Worm (Caenorhabditis elegans) whole organism, L1 larva: ENCODE measurements around the gene gst-12.

Experiments used
- C04F5.9 ChIP-seq: sonication (generic microtip); optimal IDR thresholded peaks from 2 replicates; lab custom pipeline; 2016; ENCODE audit warnings: missing genetic modification characterization, missing compliant biosample characterization
- C34B4.2 ChIP-seq: sonication (generic microtip); optimal IDR thresholded peaks from 2 replicates; lab custom pipeline; 2017; ENCODE audit warnings: mild to moderate bottlenecking, missing genetic modification characterization, missing compliant biosample characterization
- Y116A8C.19 ChIP-seq: sonication (generic microtip); optimal IDR thresholded peaks from 2 replicates; lab custom pipeline; 2016; ENCODE audit warnings: missing compliant biosample characterization, missing genetic modification characterization, borderline replicate concordance
- alr-1 ChIP-seq: fragments of 200-800 bp; sonication (Bioruptor generic); optimal IDR thresholded peaks from 2 replicates; lab custom pipeline; 2018; ENCODE audit warnings: borderline replicate concordance, mild to moderate bottlenecking, missing genetic modification characterization, missing compliant biosample characterization
- aly-2 ChIP-seq: fragments of 150-350 bp; optimal IDR thresholded peaks from 2 replicates; lab custom pipeline; 2014; ENCODE audit warnings: missing biosample characterization, missing genetic modification characterization
- ama-1 ChIP-seq: fragments of 150-350 bp; optimal IDR thresholded peaks from 2 replicates; lab custom pipeline; 2014
- blmp-1 ChIP-seq: fragments of 150-350 bp; optimal IDR thresholded peaks from 2 replicates; lab custom pipeline; 2014; ENCODE audit warnings: missing biosample characterization, missing genetic modification characterization
- ceh-8 ChIP-seq: fragments of 200-800 bp; sonication (Bioruptor generic); optimal IDR thresholded peaks from 2 replicates; lab custom pipeline; 2018; ENCODE audit warnings: mild to moderate bottlenecking, missing genetic modification characterization, moderate library complexity, missing compliant biosample characterization
- ceh-88 ChIP-seq: fragments of 200-800 bp; sonication (Bioruptor generic); IDR thresholded peaks from 2 replicates; pipeline ENCODE4 v1.3.6; 2022; ENCODE audit warnings: missing genetic modification characterization, missing compliant biosample characterization
- ces-1 ChIP-seq: fragments of 150-350 bp; optimal IDR thresholded peaks from 2 replicates; lab custom pipeline; 2014; ENCODE audit warnings: missing biosample characterization, missing genetic modification reagents, missing genetic modification characterization
- dpl-1 ChIP-seq, 3 experiments: fragments of 150-350 bp in 2 of 3; sonication (generic microtip) in 1 of 3; optimal IDR thresholded peaks; 2 replicates each; lab custom pipeline; 2014 to 2017; ENCODE audit warnings: missing biosample characterization in 3 of 3, missing genetic modification characterization in 3 of 3, missing genetic modification reagents in 3 of 3
- dsc-1 ChIP-seq: sonication (generic microtip); optimal IDR thresholded peaks from 2 replicates; lab custom pipeline; 2016; ENCODE audit warnings: mild to moderate bottlenecking, missing genetic modification characterization, missing compliant biosample characterization
- egl-27 ChIP-seq, 2 experiments: fragments of 150-350 bp in 1 of 2; sonication (generic microtip); optimal IDR thresholded peaks; 3 replicates each; lab custom pipeline; 2017 to 2018; ENCODE audit warnings: missing biosample characterization in 2 of 2, missing genetic modification characterization in 2 of 2, missing genetic modification reagents in 2 of 2
- elt-2 ChIP-seq: sonication (generic microtip); optimal IDR thresholded peaks from 2 replicates; lab custom pipeline; 2016; ENCODE audit warnings: missing genetic modification characterization, mild to moderate bottlenecking, inconsistent platforms, missing compliant biosample characterization, missing genetic modification reagents
- fkh-4 ChIP-seq: sonication (generic microtip); optimal IDR thresholded peaks from 2 replicates; lab custom pipeline; 2016; ENCODE audit warnings: missing compliant biosample characterization, missing genetic modification characterization, borderline replicate concordance
- grh-1 ChIP-seq: fragments of 200-800 bp; sonication (Bioruptor generic); IDR thresholded peaks from 2 replicates; pipeline ENCODE4 v1.3.6; 2022; ENCODE audit warnings: missing genetic modification reagents, missing genetic modification characterization, missing compliant biosample characterization
- hlh-17 ChIP-seq: fragments of 200-800 bp; sonication (Bioruptor generic); optimal IDR thresholded peaks from 2 replicates; lab custom pipeline; 2018; ENCODE audit warnings: missing genetic modification characterization, mild to moderate bottlenecking, missing compliant biosample characterization, moderate library complexity, borderline replicate concordance
- hpl-2 ChIP-seq: fragments of 150-350 bp; optimal IDR thresholded peaks from 2 replicates; lab custom pipeline; 2014; ENCODE audit warnings: missing biosample characterization, missing genetic modification reagents, missing genetic modification characterization
- irx-1 ChIP-seq: sonication (generic microtip); optimal IDR thresholded peaks from 2 replicates; lab custom pipeline; 2016; ENCODE audit warnings: missing genetic modification characterization, missing compliant biosample characterization
- jun-1 ChIP-seq: fragments of 150-350 bp; optimal IDR thresholded peaks from 2 replicates; lab custom pipeline; 2014; ENCODE audit warnings: missing biosample characterization, missing genetic modification reagents, missing genetic modification characterization
- lin-14 ChIP-seq: fragments of 200-800 bp; sonication (Bioruptor generic); optimal IDR thresholded peaks from 2 replicates; lab custom pipeline; 2018; ENCODE audit warnings: mild to moderate bottlenecking, missing genetic modification characterization, moderate library complexity, missing compliant biosample characterization
- lin-15B ChIP-seq: fragments of 150-350 bp; sonication (generic microtip); optimal IDR thresholded peaks from 3 replicates; lab custom pipeline; 2014; ENCODE audit warnings: missing biosample characterization, missing genetic modification characterization
- lin-35 ChIP-seq, 2 experiments: fragments of 150-350 bp; optimal IDR thresholded peaks; 2 replicates each; lab custom pipeline; 2014; ENCODE audit warnings: missing biosample characterization in 2 of 2, missing genetic modification characterization in 2 of 2, missing genetic modification reagents in 2 of 2
- lir-3 ChIP-seq: sonication (generic microtip); optimal IDR thresholded peaks from 2 replicates; lab custom pipeline; 2016; ENCODE audit warnings: mild to moderate bottlenecking, missing genetic modification characterization, moderate library complexity, missing compliant biosample characterization; ENCODE audit not compliant: poor library complexity
- mdl-1 ChIP-seq, 2 experiments: fragments of 150-350 bp; optimal IDR thresholded peaks; 2 replicates each; lab custom pipeline; 2014 to 2017; ENCODE audit warnings: missing biosample characterization in 2 of 2, missing genetic modification characterization in 2 of 2, inconsistent platforms in 1 of 2
- mef-2 ChIP-seq: fragments of 150-350 bp; optimal IDR thresholded peaks from 2 replicates; lab custom pipeline; 2014; ENCODE audit warnings: missing biosample characterization, missing genetic modification characterization
- mep-1 ChIP-seq: fragments of 150-350 bp; optimal IDR thresholded peaks from 2 replicates; lab custom pipeline; 2014; ENCODE audit warnings: missing biosample characterization, missing genetic modification characterization
- nhr-11 ChIP-seq: fragments of 150-350 bp; optimal IDR thresholded peaks from 2 replicates; lab custom pipeline; 2014; ENCODE audit warnings: missing biosample characterization, missing genetic modification characterization
- nhr-12 ChIP-seq: sonication (generic microtip); optimal IDR thresholded peaks from 2 replicates; lab custom pipeline; 2017; ENCODE audit warnings: missing biosample characterization, missing genetic modification characterization
- nhr-237 ChIP-seq: fragments of 150-350 bp; optimal IDR thresholded peaks from 2 replicates; lab custom pipeline; 2014; ENCODE audit warnings: missing biosample characterization, missing genetic modification characterization
- nhr-28 ChIP-seq: fragments of 150-350 bp; optimal IDR thresholded peaks from 2 replicates; lab custom pipeline; 2014; ENCODE audit warnings: missing biosample characterization, missing genetic modification characterization
- nhr-71 ChIP-seq: sonication (generic microtip); optimal IDR thresholded peaks from 2 replicates; lab custom pipeline; 2016; ENCODE audit warnings: mild to moderate bottlenecking, missing genetic modification characterization, moderate library complexity, missing compliant biosample characterization
- nhr-76 ChIP-seq: sonication (generic microtip); optimal IDR thresholded peaks from 2 replicates; lab custom pipeline; 2017; ENCODE audit warnings: missing biosample characterization, missing genetic modification characterization
- nhr-77 ChIP-seq: fragments of 150-350 bp; optimal IDR thresholded peaks from 2 replicates; lab custom pipeline; 2014; ENCODE audit warnings: missing biosample characterization, missing genetic modification characterization
- nhr-85 ChIP-seq: sonication (generic microtip); peaks from one replicate; lab custom pipeline; 2016; ENCODE audit warnings: missing genetic modification characterization, inconsistent platforms, missing compliant biosample characterization
- nhr-90 ChIP-seq: sonication (generic microtip); optimal IDR thresholded peaks from 2 replicates; lab custom pipeline; 2016; ENCODE audit warnings: mild to moderate bottlenecking, missing genetic modification characterization, missing compliant biosample characterization; ENCODE audit not compliant: poor library complexity
- pag-3 ChIP-seq: sonication (generic microtip); optimal IDR thresholded peaks from 2 replicates; lab custom pipeline; 2017; ENCODE audit warnings: missing genetic modification characterization, mild to moderate bottlenecking, missing compliant biosample characterization, antibody characterized with exemption, borderline replicate concordance; ENCODE audit not compliant: insufficient read depth
- rnt-1 ChIP-seq: sonication (generic microtip); optimal IDR thresholded peaks from 2 replicates; lab custom pipeline; 2016; ENCODE audit warnings: mild to moderate bottlenecking, missing genetic modification characterization, moderate library complexity, missing compliant biosample characterization
- skn-1 ChIP-seq: fragments of 150-350 bp; optimal IDR thresholded peaks from 2 replicates; lab custom pipeline; 2014; ENCODE audit warnings: missing biosample characterization, missing genetic modification characterization
- snu-23 ChIP-seq: sonication (generic microtip); optimal IDR thresholded peaks from 2 replicates; lab custom pipeline; 2016; ENCODE audit warnings: missing genetic modification characterization, missing compliant biosample characterization
- sox-4 ChIP-seq: sonication (generic microtip); optimal IDR thresholded peaks from 2 replicates; lab custom pipeline; 2016; ENCODE audit warnings: missing genetic modification characterization, missing compliant biosample characterization
- sptf-1 ChIP-seq: fragments of 150-350 bp; optimal IDR thresholded peaks from 2 replicates; lab custom pipeline; 2014; ENCODE audit warnings: missing biosample characterization, missing genetic modification characterization
- tbx-2 ChIP-seq: sonication (generic microtip); optimal IDR thresholded peaks from 2 replicates; lab custom pipeline; 2016; ENCODE audit warnings: missing genetic modification characterization, missing compliant biosample characterization
- tlp-1 ChIP-seq: fragments of 150-350 bp; optimal IDR thresholded peaks from 2 replicates; lab custom pipeline; 2014; ENCODE audit warnings: missing biosample characterization, missing genetic modification characterization
- unc-130 ChIP-seq: fragments of 150-350 bp; optimal IDR thresholded peaks from 2 replicates; lab custom pipeline; 2017; ENCODE audit warnings: missing biosample characterization, missing genetic modification characterization, inconsistent platforms
- unc-30 ChIP-seq: sonication (generic microtip); optimal IDR thresholded peaks from 2 replicates; lab custom pipeline; 2017; ENCODE audit warnings: missing biosample characterization, missing genetic modification characterization
- unc-86 ChIP-seq: sonication (generic microtip); optimal IDR thresholded peaks from 2 replicates; lab custom pipeline; 2016; ENCODE audit warnings: missing genetic modification characterization, missing compliant biosample characterization
- unc-98 ChIP-seq: fragments of 200-800 bp; sonication (Bioruptor generic); IDR thresholded peaks from 2 replicates; pipeline ENCODE4 v1.3.6; 2022; ENCODE audit warnings: missing genetic modification characterization, missing compliant biosample characterization
- zip-4 ChIP-seq: fragments of 200-800 bp; sonication (Bioruptor generic); optimal IDR thresholded peaks from 2 replicates; lab custom pipeline; 2018; ENCODE audit warnings: mild to moderate bottlenecking, missing genetic modification characterization, moderate library complexity, missing compliant biosample characterization
- ztf-11 ChIP-seq, 2 experiments: sonication (generic microtip); optimal IDR thresholded peaks; 2 replicates each; lab custom pipeline; 2016 to 2017; ENCODE audit warnings: missing genetic modification characterization in 2 of 2, missing biosample characterization in 1 of 2, missing compliant biosample characterization in 1 of 2

Gene gst-12

ce11 chrII:13611186-13611585, 6.7 kb downstream of the gst-12 start, which contains the start of gene gst-24:
Gene gst-24 (minus strand): TSS chrII:13611366.
- TF ChIP-seq snu-23 (GFP tag; lab: Kevin White, UChicago): peak; percentile 3
- peak in 1 of 2 experiments; percentile 15 for TF ChIP-seq lin-35 (GFP tag; optimal IDR thresholded peaks at IDR 0.05; lab: Kevin White, UChicago)
- TF ChIP-seq pag-3 (tag; lab: Kevin White, UChicago): no peak
- no peak for TF ChIP-seq elt-2
- TF ChIP-seq nhr-77 (tag; lab: Kevin White, UChicago): peak; percentile 61
- TF ChIP-seq lin-14 (GFP tag; lab: Kevin White, UChicago): peak; percentile 29
- peak; percentile 67 for TF ChIP-seq nhr-85 (tag; lab: Kevin White, UChicago)
- no peak for TF ChIP-seq aly-2 (tag; lab: Kevin White, UChicago)
- no peak for TF ChIP-seq unc-86
- peak in 1 of 3 experiments; percentile 6 for TF ChIP-seq dpl-1 (GFP tag; optimal IDR thresholded peaks at IDR 0.05; lab: Kevin White, UChicago)

ce11 chrII:13609655-13610054, 8.2 kb downstream of the gst-12 start, which contains the start of gene gst-20:
Gene gst-20 (minus strand): TSS chrII:13609824.
- no peak for TF ChIP-seq ces-1 (GFP tag; lab: Kevin White, UChicago)
- TF ChIP-seq tlp-1: no peak
- TF ChIP-seq unc-30 (tag; lab: Kevin White, UChicago): no peak
- TF ChIP-seq dsc-1 (tag; lab: Kevin White, UChicago): no peak
- no peak for TF ChIP-seq nhr-12 (tag; lab: Kevin White, UChicago)
- no peak for TF ChIP-seq mef-2 (tag; lab: Kevin White, UChicago)
- TF ChIP-seq irx-1 (tag; lab: Kevin White, UChicago): no peak
- TF ChIP-seq blmp-1: peak; percentile 81
- no peak for TF ChIP-seq sptf-1 (tag; lab: Kevin White, UChicago)
- no peak for TF ChIP-seq zip-4 (GFP tag; lab: Kevin White, UChicago)
- no peak for TF ChIP-seq egl-27 (tag; optimal IDR thresholded peaks at IDR 0.05; lab: Kevin White, UChicago)
- no peak; the same call in 1 of the 2 replicates for TF ChIP-seq grh-1
- no peak for TF ChIP-seq nhr-11 (tag; lab: Kevin White, UChicago)
- no peak for TF ChIP-seq C04F5.9 (tag; lab: Kevin White, UChicago)
- TF ChIP-seq nhr-28: no peak
- peak; percentile 10 for TF ChIP-seq rnt-1 (tag; lab: Kevin White, UChicago)
- peak; percentile 90 for TF ChIP-seq lin-14 (GFP tag; lab: Kevin White, UChicago)
- peak; percentile 75 for TF ChIP-seq nhr-90 (tag; lab: Kevin White, UChicago)
- no peak for TF ChIP-seq nhr-76 (tag; lab: Kevin White, UChicago)
- no peak for TF ChIP-seq lir-3
- TF ChIP-seq mep-1 (tag; lab: Kevin White, UChicago): peak; percentile 57
- peak; percentile 61 for TF ChIP-seq skn-1 (tag; lab: Kevin White, UChicago)
- TF ChIP-seq ztf-11 (tag; optimal IDR thresholded peaks at IDR 0.05; lab: Kevin White, UChicago): no peak
- peak; percentile 72 for TF ChIP-seq nhr-71 (tag; lab: Kevin White, UChicago)
- TF ChIP-seq hpl-2 (GFP tag; lab: Kevin White, UChicago): no peak
- no peak for TF ChIP-seq ceh-8
- no peak for TF ChIP-seq Y116A8C.19 (tag; lab: Kevin White, UChicago)
- TF ChIP-seq unc-98 (GFP tag; lab: Robert Waterston, UW): no peak
- no peak for TF ChIP-seq ama-1
- TF ChIP-seq snu-23 (GFP tag; lab: Kevin White, UChicago): peak; percentile 63
- TF ChIP-seq dpl-1 (GFP tag; optimal IDR thresholded peaks at IDR 0.05; lab: Kevin White, UChicago): peak in 2 of 3 experiments; percentile 11 to 14
- no peak for TF ChIP-seq jun-1
- TF ChIP-seq lin-15B (tag; lab: Kevin White, UChicago): no peak
- no peak for TF ChIP-seq alr-1 (tag; lab: Kevin White, UChicago)
- no peak for TF ChIP-seq nhr-237 (tag; lab: Kevin White, UChicago)
- TF ChIP-seq fkh-4 (tag; lab: Kevin White, UChicago): no peak
- TF ChIP-seq C34B4.2: no peak
- no peak for TF ChIP-seq unc-130 (tag; lab: Kevin White, UChicago)
- peak; percentile 35 to 92 for TF ChIP-seq mdl-1 (tag; optimal IDR thresholded peaks at IDR 0.05; lab: Kevin White, UChicago)
- TF ChIP-seq sox-4 (tag; lab: Kevin White, UChicago): no peak
- TF ChIP-seq ceh-88 (GFP tag; lab: Robert Waterston, UW): no peak
- no peak for TF ChIP-seq hlh-17 (GFP tag; lab: Kevin White, UChicago)
- TF ChIP-seq tbx-2 (tag; lab: Kevin White, UChicago): peak; percentile 66
- TF ChIP-seq lin-35 (GFP tag; optimal IDR thresholded peaks at IDR 0.05; lab: Kevin White, UChicago): peak in 1 of 2 experiments; percentile 64
